Fruit fly (Drosophila melanogaster) whole organism, pupa: Measurements from ENCODE around the gene HIP-R.

Source experiments
- CG13204 ChIP-seq: fragments of 200-800 bp; sonication (Bioruptor generic); optimal IDR thresholded peaks from 2 replicates; lab custom pipeline; 2018; ENCODE audit warnings: missing biosample characterization, mild to moderate bottlenecking, missing genetic modification characterization, moderate library complexity
- CG14655 ChIP-seq: fragments of 200-800 bp; sonication (Bioruptor generic); optimal IDR thresholded peaks from 3 replicates; lab custom pipeline; 2017; ENCODE audit warnings: mild to moderate bottlenecking, missing biosample characterization, missing genetic modification reagents, missing genetic modification characterization
- CG17806 ChIP-seq: fragments of 200-800 bp; sonication (Bioruptor generic); optimal IDR thresholded peaks from 2 replicates; lab custom pipeline; 2018; ENCODE audit warnings: missing biosample characterization, mild to moderate bottlenecking, missing genetic modification characterization, moderate library complexity
- CG34367 ChIP-seq: fragments of 200-800 bp; sonication (Bioruptor generic); optimal IDR thresholded peaks from 2 replicates; lab custom pipeline; 2018; ENCODE audit warnings: missing biosample characterization, mild to moderate bottlenecking, missing genetic modification characterization
- CG8159 ChIP-seq: fragments of 200-800 bp; sonication (Bioruptor generic); optimal IDR thresholded peaks from 3 replicates; lab custom pipeline; 2018; ENCODE audit warnings: missing biosample characterization, mild to moderate bottlenecking, missing genetic modification characterization, moderate library complexity
- CG8301 ChIP-seq: fragments of 200-800 bp; sonication (Bioruptor generic); optimal IDR thresholded peaks from 2 replicates; lab custom pipeline; 2018; ENCODE audit warnings: missing biosample characterization, mild to moderate bottlenecking, missing genetic modification characterization
- CG9948 ChIP-seq: fragments of 200-800 bp; sonication (Bioruptor generic); optimal IDR thresholded peaks from 2 replicates; lab custom pipeline; 2018; ENCODE audit warnings: missing biosample characterization, mild to moderate bottlenecking, missing genetic modification characterization, moderate library complexity
- EcR ChIP-seq: fragments of 200-800 bp; sonication (Bioruptor generic); optimal IDR thresholded peaks from 3 replicates; lab custom pipeline; 2019; ENCODE audit warnings: missing biosample characterization, missing genetic modification characterization, mild to moderate bottlenecking, moderate library complexity, missing genetic modification reagents
- Ets98B ChIP-seq: fragments of 200-800 bp; sonication (Bioruptor generic); IDR thresholded peaks from 2 replicates; pipeline ENCODE4 v1.3.6; 2022; ENCODE audit warnings: missing biosample characterization, missing genetic modification characterization
- Snoo ChIP-seq: fragments of 200-800 bp; sonication (Bioruptor generic); optimal IDR thresholded peaks from 3 replicates; lab custom pipeline; 2017; ENCODE audit warnings: missing biosample characterization, mild to moderate bottlenecking, missing genetic modification characterization, inconsistent platforms
- gl ChIP-seq: fragments of 200-800 bp; sonication (Bioruptor generic); optimal IDR thresholded peaks from 2 replicates; lab custom pipeline; 2018; ENCODE audit warnings: missing biosample characterization, mild to moderate bottlenecking, missing genetic modification characterization
- rn ChIP-seq: fragments of 200-800 bp; sonication (Bioruptor generic); IDR thresholded peaks from 2 replicates; pipeline ENCODE4 v1.3.6; 2022; ENCODE audit warnings: missing biosample characterization, missing genetic modification characterization

- TF ChIP-seq Ets98B (peak; percentile 70), Snoo (no peak), CG13204 (peak; percentile 42), CG34367 (tag; lab: Kevin White, UChicago) (no peak), rn (GFP tag; lab: Robert Waterston, UW) (no peak), CG8159 (tag; lab: Kevin White, UChicago) (no peak), EcR (GFP tag; lab: Kevin White, UChicago) (peak; percentile 73), CG14655 (peak; percentile 45), CG8301 (tag; lab: Kevin White, UChicago) (peak; percentile 20), gl (tag; lab: Kevin White, UChicago) (no peak), CG9948 (tag; lab: Kevin White, UChicago) (no peak), CG17806 (no peak)
Measured at dm6 chrX:3779686-3780407, 9.9 kb upstream of the HIP-R start.
